Worm (Caenorhabditis elegans): ENCODE data around the gene Y54F10BM.9.
"Not testable (repeated sequence)": the region's sequence is repeated elsewhere in the genome, so short reads cannot be mapped to it uniquely, and the experiment has no call there.

Gene Y54F10BM.9

DNA sequence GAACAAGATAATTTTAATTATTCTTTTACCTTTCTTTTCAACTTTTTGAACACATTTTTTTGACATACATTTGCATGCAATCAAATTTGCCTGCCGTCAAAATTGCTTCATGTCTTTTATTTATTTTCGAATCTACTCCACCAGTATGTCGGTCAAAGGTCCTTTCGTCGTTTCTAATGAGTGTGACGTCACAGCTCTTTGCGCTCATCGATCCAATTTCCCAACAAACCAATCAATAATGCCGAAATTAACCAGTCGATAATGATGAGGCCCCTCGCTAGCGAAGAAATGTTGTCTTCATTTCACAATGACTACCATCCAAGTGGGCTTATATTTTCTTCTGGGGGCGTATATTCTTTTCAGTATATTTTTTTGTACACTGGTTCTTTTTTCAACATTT, 41.8 kb downstream of the Y54F10BM.9 start, which contains the start of gene Y54F10BM.6:
Gene Y54F10BM.6 (plus strand): TSS at position 301 of the 400 bp plus-strand sequence.
- TF ChIP-seq pros-1 (tag; optimal IDR thresholded peaks at IDR 0.05), result no peak
- TF ChIP-seq dmd-4 (tag; optimal IDR thresholded peaks at IDR 0.05; ENCODE audit: borderline replicate concordance), result no peak

DNA sequence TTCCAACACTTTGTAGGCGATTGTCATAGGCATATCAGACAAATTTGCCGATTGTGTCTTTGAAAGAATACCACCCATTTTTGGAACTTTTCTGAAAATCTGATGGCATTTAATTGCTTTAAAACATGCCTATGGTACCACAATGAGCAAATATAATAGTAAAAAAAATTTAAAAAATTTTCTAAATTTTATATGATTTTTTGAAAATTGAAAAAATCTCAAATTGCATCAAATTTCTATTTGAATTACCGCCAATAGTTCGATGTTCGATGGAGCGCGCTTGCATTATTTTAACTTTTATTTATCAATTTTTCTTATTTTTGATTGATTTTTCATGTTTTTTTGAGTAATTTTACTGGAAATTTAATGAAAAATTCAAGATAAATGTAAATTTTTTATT, 43.4 kb downstream of the Y54F10BM.9 start, which contains the start of gene fbxa-42:
Gene fbxa-42 (minus strand): TSS at position 101 of the 400 bp plus-strand sequence.
- TF ChIP-seq ztf-16, pax-1, ceh-9 (tag; optimal IDR thresholded peaks at IDR 0.05): not testable (repeated sequence)

DNA sequence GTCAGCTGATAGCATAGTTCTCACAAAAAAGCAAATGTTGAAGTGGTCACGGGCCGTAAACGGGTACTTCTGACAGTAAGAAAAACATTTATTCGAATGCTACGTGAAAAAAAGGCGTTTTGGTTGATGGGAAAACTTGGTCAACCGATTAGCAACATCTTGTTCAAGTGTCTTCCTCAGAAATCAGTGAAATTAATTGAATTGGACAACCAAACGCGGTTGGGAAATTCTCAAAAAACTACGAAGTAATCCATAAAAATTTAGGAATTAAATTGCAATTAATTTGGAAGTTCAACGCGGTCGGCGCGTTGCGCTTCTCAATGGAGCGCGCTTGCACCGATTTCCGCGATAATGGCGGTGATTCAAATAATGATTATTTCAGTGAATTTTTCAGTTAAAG, 45.4 kb downstream of the Y54F10BM.9 start:
- no peak for TF ChIP-seq che-1 (tag; optimal IDR thresholded peaks at IDR 0.05)
- TF ChIP-seq unc-86 (tag; optimal IDR thresholded peaks at IDR 0.05), result no peak
- TF ChIP-seq hlh-30 (tag; optimal IDR thresholded peaks at IDR 0.05; ENCODE audit: insufficient read depth), result no peak
- no peak for TF ChIP-seq T23F11.4 (GFP tag; optimal IDR thresholded peaks at IDR 0.05)
- no peak for TF ChIP-seq tbx-7 (tag; optimal IDR thresholded peaks at IDR 0.05)
- TF ChIP-seq ceh-18 (tag; optimal IDR thresholded peaks at IDR 0.05), result no peak
- TF ChIP-seq ceh-6 (GFP tag; optimal IDR thresholded peaks at IDR 0.05), result no peak
- no peak for TF ChIP-seq hlh-15 (tag; optimal IDR thresholded peaks at IDR 0.05)
- TF ChIP-seq ceh-45 (GFP tag; IDR thresholded peaks at IDR 0.05), result no peak
- TF ChIP-seq ceh-30 (tag; optimal IDR thresholded peaks at IDR 0.05), result no peak
- TF ChIP-seq elt-4 (tag; optimal IDR thresholded peaks at IDR 0.05), result no peak
- TF ChIP-seq ztf-16 (tag; optimal IDR thresholded peaks at IDR 0.05), result no peak
- TF ChIP-seq ceh-14 (tag; optimal IDR thresholded peaks at IDR 0.05), result no peak

DNA sequence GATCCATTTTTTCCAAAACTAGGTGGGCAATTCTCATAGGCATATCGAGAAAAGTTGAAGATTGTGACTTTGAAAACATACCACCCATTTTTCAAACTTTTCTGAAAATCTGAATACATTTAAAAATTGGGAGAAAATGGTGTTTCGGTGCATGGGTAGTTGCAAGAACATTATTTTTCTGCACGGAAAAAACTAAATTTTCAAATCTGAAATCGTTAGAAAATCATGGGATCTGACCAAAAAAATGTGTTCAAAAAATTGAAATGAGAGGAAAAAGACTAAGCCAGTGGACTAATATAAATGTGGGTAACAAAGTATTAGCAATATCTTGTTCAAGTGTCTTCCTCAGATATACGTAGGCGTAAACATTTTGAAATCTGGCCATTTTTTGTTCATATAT, 45.9 kb downstream of the Y54F10BM.9 start, which contains the start of gene fbxa-43:
Gene fbxa-43 (minus strand): TSS at position 101 of the 400 bp plus-strand sequence.
- TF ChIP-seq elt-4 (tag; optimal IDR thresholded peaks at IDR 0.05) (no peak), fax-1 (tag; optimal IDR thresholded peaks at IDR 0.05) (no peak), dve-1 (tag; optimal IDR thresholded peaks at IDR 0.05) (no peak), ceh-6 (GFP tag; optimal IDR thresholded peaks at IDR 0.05) (no peak), C38D4.7 (GFP tag; optimal IDR thresholded peaks at IDR 0.05) (no peak), ttx-3 (tag; optimal IDR thresholded peaks at IDR 0.05) (no peak), nfya-1 (tag; optimal IDR thresholded peaks at IDR 0.05) (no peak)

DNA sequence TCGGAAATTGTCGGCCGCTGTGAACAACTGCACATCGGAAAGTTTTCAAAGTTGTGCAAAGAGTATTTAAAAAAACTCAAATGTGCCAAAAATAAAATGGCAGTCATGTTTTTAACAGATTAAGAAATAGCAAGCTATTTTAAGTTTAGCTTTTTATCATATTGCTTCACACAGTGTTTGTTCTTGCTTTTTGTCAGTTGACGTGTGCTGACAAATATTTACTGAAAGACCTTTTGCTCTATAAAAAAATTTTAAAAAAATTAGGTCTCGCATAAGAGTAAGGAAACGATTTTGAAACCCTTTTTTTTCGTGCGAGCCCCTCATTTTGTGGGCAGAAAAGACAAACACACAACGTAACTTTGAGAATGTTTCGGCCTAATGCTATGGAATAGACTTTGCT, 49.2 kb downstream of the Y54F10BM.9 start, which contains the start of gene fbxa-71:
Gene fbxa-71 (plus strand): TSS at position 301 of the 400 bp plus-strand sequence.
- TF ChIP-seq npax-4 (tag; optimal IDR thresholded peaks at IDR 0.05) (no peak), ztf-16 (tag; optimal IDR thresholded peaks at IDR 0.05) (no peak), unc-3 (GFP tag; conservative IDR thresholded peaks at IDR 0.05) (no peak), unc-3 (tag; optimal IDR thresholded peaks at IDR 0.05) (no peak), ama-1 (optimal IDR thresholded peaks at IDR 0.05) (no peak), unc-42 (tag; optimal IDR thresholded peaks at IDR 0.05) (no peak), ets-4 (tag; optimal IDR thresholded peaks at IDR 0.05) (no peak), ceh-14 (tag; optimal IDR thresholded peaks at IDR 0.05) (no peak), ceh-9 (tag; optimal IDR thresholded peaks at IDR 0.05) (no peak), T23F11.4 (GFP tag; optimal IDR thresholded peaks at IDR 0.05) (no peak), ceh-19 (GFP tag; optimal IDR thresholded peaks at IDR 0.05) (no peak), ceh-48 (tag; optimal IDR thresholded peaks at IDR 0.05) (no peak), unc-86 (tag; optimal IDR thresholded peaks at IDR 0.05) (no peak), pha-4 (tag; optimal IDR thresholded peaks at IDR 0.05) (no peak), eyg-1 (tag; optimal IDR thresholded peaks at IDR 0.05) (no peak), C38D4.7 (GFP tag; optimal IDR thresholded peaks at IDR 0.05) (no peak), lin-11 (tag; optimal IDR thresholded peaks at IDR 0.05) (no peak), nfya-1 (tag; optimal IDR thresholded peaks at IDR 0.05) (no peak), odd-2 (tag; optimal IDR thresholded peaks at IDR 0.05) (no peak), elt-2 (tag; optimal IDR thresholded peaks at IDR 0.05) (no peak), tbx-2 (tag; optimal IDR thresholded peaks at IDR 0.05) (no peak)

Measured in whole organism, late embryonic.